Fruit fly (Drosophila melanogaster): ENCODE results near the gene CG1628.

Gene CG1628

dm6 chrX:10599318-10599717, 3.2 kb downstream of the CG1628 start:
- TF ChIP-seq svp (GFP tag) (peak; percentile 51), spab (GFP tag; optimal IDR thresholded peaks at IDR 0.05) (no peak)

dm6 chrX:10595813-10596212, 6.7 kb downstream of the CG1628 start, which contains the start of the genes Hmr and CG2124:
Hmr (minus strand) TSS chrX:10595855.
CG2124 (plus strand) TSS chrX:10596122.
- TF ChIP-seq Eip93F (GFP tag; optimal IDR thresholded peaks at IDR 0.05) (no peak), salr (GFP tag; optimal IDR thresholded peaks at IDR 0.05) (no peak), CG32006 (GFP tag; optimal IDR thresholded peaks at IDR 0.05) (no peak), Sox14 (GFP tag; optimal IDR thresholded peaks at IDR 0.05) (no peak), CG6854 (GFP tag; optimal IDR thresholded peaks at IDR 0.05) (no peak), Hr38 (GFP tag; optimal IDR thresholded peaks at IDR 0.05) (no peak), CG1621 (tag; optimal IDR thresholded peaks at IDR 0.05) (no peak), achi (GFP tag; optimal IDR thresholded peaks at IDR 0.05) (no peak), Hr39 (GFP tag; optimal IDR thresholded peaks at IDR 0.05) (no peak), CG3032 (tag; optimal IDR thresholded peaks at IDR 0.05) (no peak), esn (GFP tag; optimal IDR thresholded peaks at IDR 0.05) (no peak)

- no peak for TF ChIP-seq Sox15 (GFP tag; optimal IDR thresholded peaks at IDR 0.05)
- no peak for TF ChIP-seq Eip78C (GFP tag)
- no peak for TF ChIP-seq dsx (GFP tag; optimal IDR thresholded peaks at IDR 0.05; ENCODE audit: poor library complexity, severe bottlenecking)
- no peak for TF ChIP-seq salr (GFP tag; optimal IDR thresholded peaks at IDR 0.05)
- TF ChIP-seq CG6854 (GFP tag; optimal IDR thresholded peaks at IDR 0.05), result no peak
- no peak for TF ChIP-seq CG8119 (GFP tag; IDR thresholded peaks at IDR 0.05)
- no peak for TF ChIP-seq CG11762 (GFP tag; optimal IDR thresholded peaks at IDR 0.05; ENCODE audit: insufficient read depth)
- TF ChIP-seq Eip75B (GFP tag; optimal IDR thresholded peaks at IDR 0.05), result no peak
- TF ChIP-seq CG6792 (GFP tag; optimal IDR thresholded peaks at IDR 0.05), result no peak
Observed at dm6 chrX:10588789-10589188, 13.7 kb downstream of the CG1628 start, which contains the start of gene Rab9D. Rab9D (plus strand) TSS chrX:10589089.

dm6 chrX:10587445-10587844, 15.1 kb downstream of the CG1628 start:
- TF ChIP-seq Sox14 (GFP tag; optimal IDR thresholded peaks at IDR 0.05), result peak; percentile 71
- no peak for TF ChIP-seq Hr38 (GFP tag; optimal IDR thresholded peaks at IDR 0.05)
- TF ChIP-seq CG15336 (GFP tag; IDR thresholded peaks at IDR 0.05), result peak; percentile 80
- TF ChIP-seq CG6276 (GFP tag; optimal IDR thresholded peaks at IDR 0.05), result peak; percentile 79
- TF ChIP-seq Ets21C (GFP tag; optimal IDR thresholded peaks at IDR 0.05), result peak; percentile 40
- TF ChIP-seq CG10669 (GFP tag; optimal IDR thresholded peaks at IDR 0.05), result peak; percentile 67
- TF ChIP-seq Eip78C (GFP tag), result peak; percentile 93
- peak; percentile 79 for TF ChIP-seq Hr4 (GFP tag; optimal IDR thresholded peaks at IDR 0.05)
- TF ChIP-seq Ets96B (tag; optimal IDR thresholded peaks at IDR 0.05), result peak; percentile 61
- TF ChIP-seq Met (GFP tag; optimal IDR thresholded peaks at IDR 0.05), result no peak
- peak; percentile 23 for TF ChIP-seq CG9139 (GFP tag; optimal IDR thresholded peaks at IDR 0.05)
- TF ChIP-seq Hr39 (GFP tag; optimal IDR thresholded peaks at IDR 0.05), result peak; percentile 70
- TF ChIP-seq vri (GFP tag; optimal IDR thresholded peaks at IDR 0.05), result no peak
- TF ChIP-seq CG31627 (GFP tag; optimal IDR thresholded peaks at IDR 0.05), result peak; percentile 63
- no peak for TF ChIP-seq Eip75B (GFP tag; optimal IDR thresholded peaks at IDR 0.05)
- peak; percentile 71 for TF ChIP-seq lz (GFP tag; optimal IDR thresholded peaks at IDR 0.05)
- TF ChIP-seq dsx (GFP tag; optimal IDR thresholded peaks at IDR 0.05; ENCODE audit: poor library complexity, severe bottlenecking), result no peak
- no peak for TF ChIP-seq Smox (GFP tag; optimal IDR thresholded peaks at IDR 0.05)
- TF ChIP-seq dac (GFP tag; optimal IDR thresholded peaks at IDR 0.05), result peak; percentile 21
- TF ChIP-seq achi (GFP tag; optimal IDR thresholded peaks at IDR 0.05), result peak; percentile 65
- peak; percentile 77 for TF ChIP-seq pdm3 (GFP tag; optimal IDR thresholded peaks at IDR 0.05)
- peak; percentile 73 for TF ChIP-seq CG3919 (GFP tag; optimal IDR thresholded peaks at IDR 0.05)
- peak; percentile 54 for TF ChIP-seq fd59A (GFP tag; optimal IDR thresholded peaks at IDR 0.05)
- TF ChIP-seq svp (GFP tag), result peak; percentile 80
- no peak for TF ChIP-seq CG6854 (GFP tag; optimal IDR thresholded peaks at IDR 0.05)
- TF ChIP-seq Lpt (GFP tag; optimal IDR thresholded peaks at IDR 0.05), result peak; percentile 26
- TF ChIP-seq fkh (GFP tag; optimal IDR thresholded peaks at IDR 0.05), result no peak
- peak; percentile 61 for TF ChIP-seq cyc (GFP tag; optimal IDR thresholded peaks at IDR 0.05)
- peak; percentile 58 to 71 for TF ChIP-seq ss (GFP tag; optimal IDR thresholded peaks at IDR 0.05)
- peak; percentile 67 for TF ChIP-seq CG10631 (GFP tag; optimal IDR thresholded peaks at IDR 0.05)
- peak; percentile 45 for TF ChIP-seq CG1621 (tag; optimal IDR thresholded peaks at IDR 0.05)
- TF ChIP-seq CG8319 (GFP tag; optimal IDR thresholded peaks at IDR 0.05), result no peak
- TF ChIP-seq CG6163 (GFP tag; IDR thresholded peaks at IDR 0.05), result peak; percentile 82
- peak; percentile 81 for TF ChIP-seq CG32006 (GFP tag; optimal IDR thresholded peaks at IDR 0.05)
- TF ChIP-seq CG16779 (tag; optimal IDR thresholded peaks at IDR 0.05), result peak; percentile 58
- TF ChIP-seq CG7368 (GFP tag; optimal IDR thresholded peaks at IDR 0.05), result peak; percentile 53
